Worm (Caenorhabditis elegans): Measurements from ENCODE around the gene scl-2.

The scl-2 gene

DNA sequence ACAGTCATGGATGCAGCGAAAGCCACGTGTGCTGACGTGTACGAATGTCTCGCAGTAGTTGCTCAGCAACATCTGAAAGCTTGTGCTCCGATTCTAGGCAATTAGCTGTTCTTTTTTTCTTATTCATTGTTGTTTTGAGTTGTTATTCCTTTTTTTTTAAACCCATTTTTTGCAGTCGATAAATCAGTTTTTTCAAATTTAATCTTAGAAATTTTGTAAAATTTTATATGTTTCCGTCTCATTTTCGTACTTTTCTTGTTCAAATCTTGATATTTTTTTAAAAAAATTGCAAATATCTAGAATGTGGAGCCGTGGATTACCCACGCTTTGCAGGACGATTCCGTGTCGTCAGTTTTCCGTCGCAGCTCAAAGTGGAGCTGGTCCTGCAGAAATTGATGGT, 42.9 kb downstream of the scl-2 start, which contains the start of gene fask-1:
Gene fask-1, plus strand, starts transcription at position 301 of the 400 bp plus-strand sequence.
- TF ChIP-seq sox-4 (tag; optimal IDR thresholded peaks at IDR 0.05) (no peak), unc-3 (GFP tag; conservative IDR thresholded peaks at IDR 0.05) (no peak), unc-3 (tag; optimal IDR thresholded peaks at IDR 0.05) (no peak), fkh-10 (GFP tag; optimal IDR thresholded peaks at IDR 0.05) (no peak), hlh-13 (GFP tag; optimal IDR thresholded peaks at IDR 0.05) (no peak), elt-2 (tag; optimal IDR thresholded peaks at IDR 0.05) (no peak), pax-1 (tag; optimal IDR thresholded peaks at IDR 0.05) (no peak), che-1 (tag; optimal IDR thresholded peaks at IDR 0.05) (no peak), zip-5 (tag; optimal IDR thresholded peaks at IDR 0.05) (no peak), ceh-9 (tag; optimal IDR thresholded peaks at IDR 0.05) (no peak), dmd-4 (tag; optimal IDR thresholded peaks at IDR 0.05; ENCODE audit: borderline replicate concordance) (no peak), ztf-16 (tag; optimal IDR thresholded peaks at IDR 0.05) (no peak), ceh-22 (tag; optimal IDR thresholded peaks at IDR 0.05) (no peak), tbx-2 (tag; optimal IDR thresholded peaks at IDR 0.05) (no peak), ceh-31 (tag; optimal IDR thresholded peaks at IDR 0.05) (no peak), dve-1 (tag; optimal IDR thresholded peaks at IDR 0.05) (no peak), rnt-1 (tag; optimal IDR thresholded peaks at IDR 0.05) (no peak), pha-4 (tag; optimal IDR thresholded peaks at IDR 0.05) (no peak), sox-2 (GFP tag; IDR thresholded peaks at IDR 0.05) (no peak)

DNA sequence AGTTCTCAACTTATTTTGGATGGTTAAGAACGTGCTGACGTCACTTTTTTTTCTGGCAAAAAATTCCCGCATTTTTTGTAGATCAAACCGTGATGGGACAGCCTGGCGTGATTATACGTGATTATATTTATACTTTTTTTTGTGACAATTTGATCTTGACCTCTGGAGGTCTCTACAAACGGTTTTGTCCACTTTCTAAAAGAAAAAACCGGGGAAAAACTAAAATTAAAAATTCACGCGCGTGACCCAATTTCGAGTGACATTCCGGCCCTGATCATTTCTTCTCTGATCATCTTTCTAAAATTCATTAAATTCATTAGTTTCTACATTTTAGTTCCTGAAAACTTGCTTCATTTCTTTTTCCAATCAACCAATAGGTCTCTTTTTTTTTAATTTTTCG, 47.4 kb downstream of the scl-2 start, which contains the start of gene rde-11:
Gene rde-11, plus strand, starts transcription at position 301 of the 400 bp plus-strand sequence.
- TF ChIP-seq ceh-22 (tag; optimal IDR thresholded peaks at IDR 0.05) (no peak), elt-2 (tag; optimal IDR thresholded peaks at IDR 0.05) (no peak), gmeb-2 (tag; optimal IDR thresholded peaks at IDR 0.05) (no peak), hlh-8 (tag; optimal IDR thresholded peaks at IDR 0.05) (no peak)

DNA sequence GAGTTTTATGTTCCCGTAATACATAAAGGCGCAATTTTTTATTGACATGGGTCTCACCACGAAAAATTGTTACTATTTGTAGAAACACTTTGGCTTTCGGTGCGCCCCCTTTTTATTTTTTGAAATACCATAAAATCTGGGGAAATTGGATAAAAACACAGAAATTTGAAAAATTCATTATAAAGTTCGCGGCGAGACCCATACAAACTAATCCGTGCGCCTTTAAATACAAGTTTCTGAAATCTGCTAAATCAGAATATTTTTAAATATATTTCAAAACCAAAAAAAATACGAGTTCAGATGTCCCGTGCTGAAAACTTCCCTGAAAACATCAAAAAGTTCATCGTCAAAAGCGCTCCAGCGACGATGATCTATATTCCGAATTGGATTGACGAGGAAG, 49.8 kb downstream of the scl-2 start, which contains the start of gene B0564.2:
Gene B0564.2, plus strand, starts transcription at position 301 of the 400 bp plus-strand sequence.
- TF ChIP-seq elt-2 (tag; optimal IDR thresholded peaks at IDR 0.05) (no peak), ets-4 (tag; optimal IDR thresholded peaks at IDR 0.05) (no peak), pqm-1 (tag; optimal IDR thresholded peaks at IDR 0.05) (no peak), ceh-6 (GFP tag; optimal IDR thresholded peaks at IDR 0.05) (no peak), sox-4 (tag; optimal IDR thresholded peaks at IDR 0.05) (no peak), T23F11.4 (GFP tag; optimal IDR thresholded peaks at IDR 0.05) (no peak), ama-1 (optimal IDR thresholded peaks at IDR 0.05) (no peak), K09A11.1 (tag; optimal IDR thresholded peaks at IDR 0.05; ENCODE audit: insufficient read depth) (no peak), npax-4 (tag; optimal IDR thresholded peaks at IDR 0.05) (no peak), ahr-1 (tag; optimal IDR thresholded peaks at IDR 0.05) (no peak), ceh-48 (tag; optimal IDR thresholded peaks at IDR 0.05) (no peak), ref-2 (tag; optimal IDR thresholded peaks at IDR 0.05) (no peak), nhr-11 (tag; optimal IDR thresholded peaks at IDR 0.05) (no peak), pat-9 (tag; optimal IDR thresholded peaks at IDR 0.05) (no peak), fax-1 (tag; optimal IDR thresholded peaks at IDR 0.05) (no peak), eyg-1 (tag; optimal IDR thresholded peaks at IDR 0.05) (no peak), ttx-3 (tag; optimal IDR thresholded peaks at IDR 0.05) (no peak)

DNA sequence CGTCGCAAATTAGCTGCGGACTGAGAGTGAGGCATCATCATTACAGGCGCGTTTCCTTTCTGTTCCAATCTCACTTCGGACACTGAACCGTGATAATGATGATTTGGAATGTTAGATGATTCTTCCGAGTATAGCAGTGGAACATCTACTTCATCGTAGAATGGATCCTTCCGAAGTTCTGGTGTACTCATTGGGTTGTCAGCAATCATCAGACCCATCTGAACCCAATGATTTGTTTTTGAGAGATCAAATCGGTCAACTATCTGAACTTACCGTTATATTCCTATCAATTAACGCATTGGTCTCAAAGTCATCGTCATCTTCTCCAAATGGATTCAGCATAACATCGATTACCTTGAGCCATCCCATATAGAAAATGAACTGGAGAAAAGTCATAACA, 50.9 kb downstream of the scl-2 start:
- TF ChIP-seq rnt-1 (tag; optimal IDR thresholded peaks at IDR 0.05) (no peak), ttx-3 (tag; optimal IDR thresholded peaks at IDR 0.05) (no peak), pqm-1 (tag; optimal IDR thresholded peaks at IDR 0.05) (no peak), hlh-8 (tag; optimal IDR thresholded peaks at IDR 0.05) (no peak), unc-86 (tag; optimal IDR thresholded peaks at IDR 0.05) (no peak), nhr-11 (tag; optimal IDR thresholded peaks at IDR 0.05) (no peak), Y22D7AL.16 (tag; optimal IDR thresholded peaks at IDR 0.05) (no peak), ztf-16 (tag; optimal IDR thresholded peaks at IDR 0.05) (no peak), hlh-6 (tag; optimal IDR thresholded peaks at IDR 0.05) (no peak), lim-6 (tag; optimal IDR thresholded peaks at IDR 0.05) (no peak), eyg-1 (tag; optimal IDR thresholded peaks at IDR 0.05) (no peak), ceh-14 (tag; optimal IDR thresholded peaks at IDR 0.05) (no peak), ahr-1 (tag; optimal IDR thresholded peaks at IDR 0.05) (no peak), gmeb-2 (tag; optimal IDR thresholded peaks at IDR 0.05) (no peak), unc-3 (GFP tag; conservative IDR thresholded peaks at IDR 0.05) (no peak), unc-3 (tag; optimal IDR thresholded peaks at IDR 0.05) (no peak)

Data from whole organism, late embryonic.